ENCODE assay signal across 8 worm cellular contexts in the genomic region with DNA sequence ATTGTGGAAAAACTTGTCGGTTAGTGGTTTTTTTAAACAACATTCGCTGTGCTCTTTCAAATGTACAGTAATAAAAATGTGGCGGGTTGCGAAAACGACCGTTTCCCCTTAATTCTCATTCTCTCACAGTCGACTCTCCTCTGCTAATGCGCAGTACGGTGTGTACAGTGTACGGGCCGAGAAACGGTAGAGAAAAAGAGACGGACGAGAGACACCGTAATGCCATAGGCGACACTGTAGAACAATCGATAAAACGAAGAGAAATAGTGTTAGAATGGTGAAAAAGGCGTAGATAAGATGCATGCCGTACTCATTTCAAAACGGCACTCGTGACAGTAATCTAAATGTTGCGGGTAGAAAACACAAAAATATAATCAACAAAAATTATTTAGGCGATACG.
TF ChIP-seq lines count a peak whose summit lies in the region.

No protein-coding gene starts in this region.

TF ChIP-seq in whole organism, L1 larva, 84 proteins besides CTCF, POLR2A, EP300 and RAD21 (continues in another document):
- TF ChIP-seq nhr-90 (tag; optimal IDR thresholded peaks at IDR 0.05; lab: Kevin White, UChicago; ENCODE audit: poor library complexity), result peak; percentile 44
- TF ChIP-seq nhr-20 (tag; optimal IDR thresholded peaks at IDR 0.05; lab: Kevin White, UChicago), result peak; percentile 50
- TF ChIP-seq mdl-1 (tag; optimal IDR thresholded peaks at IDR 0.05; lab: Kevin White, UChicago), result peak in 1 of 2 experiments; percentile 8
- peak; percentile 6 for TF ChIP-seq snpc-4 (tag; optimal IDR thresholded peaks at IDR 0.05; lab: Kevin White, UChicago)
- TF ChIP-seq blmp-1 (tag; optimal IDR thresholded peaks at IDR 0.05; lab: Kevin White, UChicago), result peak; percentile 24
- peak; percentile 31 for TF ChIP-seq lin-14 (GFP tag; optimal IDR thresholded peaks at IDR 0.05; lab: Kevin White, UChicago)
- TF ChIP-seq hlh-17 (GFP tag; optimal IDR thresholded peaks at IDR 0.05; lab: Kevin White, UChicago; ENCODE audit: borderline replicate concordance), result no peak
- TF ChIP-seq ztf-4 (tag; optimal IDR thresholded peaks at IDR 0.05; lab: Kevin White, UChicago), result no peak
- TF ChIP-seq grh-1 (GFP tag; IDR thresholded peaks at IDR 0.05; lab: Robert Waterston, UW), result no peak
- no peak for TF ChIP-seq ces-1 (GFP tag; optimal IDR thresholded peaks at IDR 0.05; lab: Kevin White, UChicago)

TF ChIP-seq in whole organism, L2 larva, 48 proteins besides CTCF, POLR2A, EP300 and RAD21 (continues in another document):
- TF ChIP-seq unc-39 (tag; optimal IDR thresholded peaks at IDR 0.05; lab: Kevin White, UChicago) (no peak), nhr-129 (tag; optimal IDR thresholded peaks at IDR 0.05; lab: Kevin White, UChicago) (peak; percentile 54), mbf-1 (tag; optimal IDR thresholded peaks at IDR 0.05; lab: Kevin White, UChicago) (no peak), C34F6.9 (tag; optimal IDR thresholded peaks at IDR 0.05; lab: Kevin White, UChicago) (peak; percentile 11), nhr-6 (tag; optimal IDR thresholded peaks at IDR 0.05; lab: Kevin White, UChicago) (no peak), egl-27 (tag; optimal IDR thresholded peaks at IDR 0.05; lab: Kevin White, UChicago) (no peak), lin-39 (tag; optimal IDR thresholded peaks at IDR 0.05; lab: Kevin White, UChicago) (no peak), ceh-16 (tag; optimal IDR thresholded peaks at IDR 0.05; lab: Kevin White, UChicago) (no peak), ztf-4 (tag; optimal IDR thresholded peaks at IDR 0.05; lab: Kevin White, UChicago) (no peak), ama-1 (optimal IDR thresholded peaks at IDR 0.05; lab: Kevin White, UChicago) (no peak), snpc-4 (tag; optimal IDR thresholded peaks at IDR 0.05; lab: Kevin White, UChicago) (no peak), sma-3 (GFP tag; optimal IDR thresholded peaks at IDR 0.05; lab: Kevin White, UChicago) (no peak)

TF ChIP-seq in whole organism, L3 larva, 47 proteins besides CTCF, POLR2A, EP300 and RAD21 (continues in another document):
- no peak for TF ChIP-seq tbx-2 (tag; optimal IDR thresholded peaks at IDR 0.05; lab: Kevin White, UChicago)
- TF ChIP-seq ceh-82 (tag; optimal IDR thresholded peaks at IDR 0.05; lab: Kevin White, UChicago), result no peak
- no peak for TF ChIP-seq egl-5 (tag; optimal IDR thresholded peaks at IDR 0.05; lab: Kevin White, UChicago)
- TF ChIP-seq skn-1 (tag; optimal IDR thresholded peaks at IDR 0.05; lab: Kevin White, UChicago), result no peak
- no peak for TF ChIP-seq unc-39 (tag; optimal IDR thresholded peaks at IDR 0.05; lab: Kevin White, UChicago)
- no peak for TF ChIP-seq ama-1 (optimal IDR thresholded peaks at IDR 0.05; lab: Kevin White, UChicago)
- TF ChIP-seq egl-27 (tag; optimal IDR thresholded peaks at IDR 0.05; lab: Kevin White, UChicago), result no peak
- no peak for TF ChIP-seq lin-15B (tag; optimal IDR thresholded peaks at IDR 0.05; lab: Kevin White, UChicago)
- peak; percentile 73 for TF ChIP-seq pqm-1 (tag; optimal IDR thresholded peaks at IDR 0.05; lab: Kevin White, UChicago)
- no peak for TF ChIP-seq fkh-10 (GFP tag; optimal IDR thresholded peaks at IDR 0.05; lab: Kevin White, UChicago)
- peak; percentile 50 for TF ChIP-seq nhr-23 (tag; optimal IDR thresholded peaks at IDR 0.05; lab: Kevin White, UChicago)
- TF ChIP-seq zag-1 (tag; optimal IDR thresholded peaks at IDR 0.05; lab: Kevin White, UChicago), result no peak

TF ChIP-seq in whole organism, L4 larva, 104 proteins besides CTCF, POLR2A, EP300 and RAD21 (continues in another document):
- TF ChIP-seq aha-1 (tag; lab: Kevin White, UChicago), result peak; percentile 91
- TF ChIP-seq lim-7 (GFP tag; IDR thresholded peaks at IDR 0.05; lab: Robert Waterston, UW), result no peak
- TF ChIP-seq zfp-3 (GFP tag; conservative IDR thresholded peaks at IDR 0.05; lab: Robert Waterston, UW), result no peak
- peak; percentile 68 for TF ChIP-seq hlh-11 (tag; optimal IDR thresholded peaks at IDR 0.05; lab: Kevin White, UChicago)
- TF ChIP-seq mxl-3 (GFP tag; optimal IDR thresholded peaks at IDR 0.05; lab: Kevin White, UChicago), result peak; percentile 39
- no peak for TF ChIP-seq daf-16 (GFP tag; optimal IDR thresholded peaks at IDR 0.05; lab: Kevin White, UChicago)
- TF ChIP-seq daf-16 (tag; optimal IDR thresholded peaks at IDR 0.05; lab: Kevin White, UChicago), result peak; percentile 94
- TF ChIP-seq ceh-32 (tag; optimal IDR thresholded peaks at IDR 0.05; lab: Kevin White, UChicago; ENCODE audit: poor library complexity), result no peak
- peak; percentile 39 for TF ChIP-seq mes-2 (tag; optimal IDR thresholded peaks at IDR 0.05; lab: Kevin White, UChicago; ENCODE audit: poor library complexity, severe bottlenecking)
- TF ChIP-seq ceh-62 (tag; optimal IDR thresholded peaks at IDR 0.05; lab: Kevin White, UChicago), result no peak

TF ChIP-seq in whole organism, late embryonic, 69 proteins besides CTCF, POLR2A, EP300 and RAD21:
- TF ChIP-seq zip-5 (tag; optimal IDR thresholded peaks at IDR 0.05; lab: Kevin White, UChicago) (no peak), hlh-30 (tag; optimal IDR thresholded peaks at IDR 0.05; lab: Kevin White, UChicago; ENCODE audit: insufficient read depth) (peak; percentile 54), ztf-16 (tag; optimal IDR thresholded peaks at IDR 0.05; lab: Kevin White, UChicago) (no peak), lim-6 (tag; optimal IDR thresholded peaks at IDR 0.05; lab: Kevin White, UChicago) (no peak), pros-1 (tag; optimal IDR thresholded peaks at IDR 0.05; lab: Kevin White, UChicago) (no peak), ceh-19 (GFP tag; optimal IDR thresholded peaks at IDR 0.05; lab: Kevin White, UChicago) (no peak), ceh-9 (tag; optimal IDR thresholded peaks at IDR 0.05; lab: Kevin White, UChicago) (no peak), dve-1 (tag; optimal IDR thresholded peaks at IDR 0.05; lab: Kevin White, UChicago) (no peak), elt-2 (tag; optimal IDR thresholded peaks at IDR 0.05; lab: Kevin White, UChicago) (peak; percentile 54), ceh-14 (tag; optimal IDR thresholded peaks at IDR 0.05; lab: Kevin White, UChicago) (no peak), nfya-1 (tag; optimal IDR thresholded peaks at IDR 0.05; lab: Kevin White, UChicago) (peak; percentile 51), pqm-1 (tag; optimal IDR thresholded peaks at IDR 0.05; lab: Kevin White, UChicago) (no peak)

TF ChIP-seq in whole organism, midembryonic, 9 proteins besides CTCF, POLR2A, EP300 and RAD21:
- TF ChIP-seq T22C8.4 (GFP tag; IDR thresholded peaks at IDR 0.05; lab: Robert Waterston, UW) (peak; percentile 68; the same call in 1 of the 2 replicates), klf-2 (GFP tag; conservative IDR thresholded peaks at IDR 0.05; lab: Robert Waterston, UW) (no peak), ref-1 (GFP tag; conservative IDR thresholded peaks at IDR 0.05; lab: Robert Waterston, UW) (no peak)

TF ChIP-seq in whole organism, mixed stage, embryonic, 35 proteins besides CTCF, POLR2A, EP300 and RAD21:
- TF ChIP-seq ham-2 (GFP tag; optimal IDR thresholded peaks at IDR 0.05; lab: Kevin White, UChicago) (no peak), ceh-39 (tag; optimal IDR thresholded peaks at IDR 0.05; lab: Kevin White, UChicago) (peak; percentile 56), pha-4 (tag; optimal IDR thresholded peaks at IDR 0.05; lab: Kevin White, UChicago) (peak; percentile 25), unc-62 (GFP tag; optimal IDR thresholded peaks at IDR 0.05; lab: Kevin White, UChicago) (no peak), blmp-1 (tag; optimal IDR thresholded peaks at IDR 0.05; lab: Kevin White, UChicago) (no peak), mab-5 (tag; optimal IDR thresholded peaks at IDR 0.05; lab: Kevin White, UChicago) (no peak), lsy-2 (tag; optimal IDR thresholded peaks at IDR 0.05; lab: Kevin White, UChicago) (peak; percentile 92), nhr-2 (tag; optimal IDR thresholded peaks at IDR 0.05; lab: Kevin White, UChicago) (peak; percentile 1)
TF ChIP-seq in whole organism, mixed stage, embryonic: peak in this region for 4.

TF ChIP-seq in whole organism, young adult, 124 proteins besides CTCF, POLR2A, EP300 and RAD21 (continues in another document):
- TF ChIP-seq lin-26 (GFP tag; IDR thresholded peaks at IDR 0.05; lab: Robert Waterston, UW), result no peak
- peak; percentile 15 for TF ChIP-seq lin-40 (tag; optimal IDR thresholded peaks at IDR 0.05; lab: Kevin White, UChicago)
- TF ChIP-seq lsl-1 (GFP tag; optimal IDR thresholded peaks at IDR 0.05; lab: Kevin White, UChicago), result no peak
- no peak for TF ChIP-seq Y53G8AR.9 (GFP tag; conservative IDR thresholded peaks at IDR 0.05; lab: Robert Waterston, UW)
- TF ChIP-seq hmg-1.2 (GFP tag; IDR thresholded peaks at IDR 0.05; lab: Robert Waterston, UW), result peak; percentile 46; the same call in 1 of the 2 replicates
- no peak for TF ChIP-seq ZK185.1 (tag; optimal IDR thresholded peaks at IDR 0.05; lab: Kevin White, UChicago; ENCODE audit: poor library complexity, severe bottlenecking)
- no peak for TF ChIP-seq F33H1.4 (GFP tag; IDR thresholded peaks at IDR 0.05; lab: Robert Waterston, UW)
- no peak for TF ChIP-seq snpc-3.4 (tag; optimal IDR thresholded peaks at IDR 0.05; lab: Kevin White, UChicago)
- TF ChIP-seq F57A8.1 (GFP tag; optimal IDR thresholded peaks at IDR 0.05; lab: Kevin White, UChicago), result no peak
- no peak for TF ChIP-seq cebp-1 (GFP tag; IDR thresholded peaks at IDR 0.05; lab: Robert Waterston, UW)
- TF ChIP-seq cebp-1 (tag; optimal IDR thresholded peaks at IDR 0.05; lab: Kevin White, UChicago), result no peak
- TF ChIP-seq ztf-26 (tag; optimal IDR thresholded peaks at IDR 0.05; lab: Kevin White, UChicago), result peak; percentile 1
- no peak for TF ChIP-seq B0035.1 (tag; optimal IDR thresholded peaks at IDR 0.05; lab: Kevin White, UChicago)
- no peak for TF ChIP-seq F22D6.2 (tag; optimal IDR thresholded peaks at IDR 0.05; lab: Kevin White, UChicago)
- no peak for TF ChIP-seq Y79H2A.3 (GFP tag; conservative IDR thresholded peaks at IDR 0.05; lab: Robert Waterston, UW)
- no peak for TF ChIP-seq dox-1 (GFP tag; IDR thresholded peaks at IDR 0.05; lab: Robert Waterston, UW)
- no peak for TF ChIP-seq madf-10 (tag; optimal IDR thresholded peaks at IDR 0.05; lab: Kevin White, UChicago)
- no peak for TF ChIP-seq hrde-1 (tag; optimal IDR thresholded peaks at IDR 0.05; lab: Kevin White, UChicago; ENCODE audit: borderline replicate concordance)
- TF ChIP-seq nhr-80 (tag; optimal IDR thresholded peaks at IDR 0.05; lab: Kevin White, UChicago), result peak; percentile 64
- no peak for TF ChIP-seq ets-4 (GFP tag; optimal IDR thresholded peaks at IDR 0.05; lab: Kevin White, UChicago)
- no peak for TF ChIP-seq snpc-1.1 (tag; optimal IDR thresholded peaks at IDR 0.05; lab: Kevin White, UChicago; ENCODE audit: insufficient read depth)
- TF ChIP-seq somi-1 (GFP tag; optimal IDR thresholded peaks at IDR 0.05; lab: Kevin White, UChicago), result no peak
- peak; percentile 42 for TF ChIP-seq attf-5 (GFP tag; optimal IDR thresholded peaks at IDR 0.05; lab: Kevin White, UChicago)
- TF ChIP-seq hmg-20 (GFP tag; IDR thresholded peaks at IDR 0.05; lab: Robert Waterston, UW), result no peak
- no peak for TF ChIP-seq F10E7.11 (tag; optimal IDR thresholded peaks at IDR 0.05; lab: Kevin White, UChicago)
- TF ChIP-seq B0336.3 (GFP tag; IDR thresholded peaks at IDR 0.05; lab: Robert Waterston, UW), result peak; percentile 24; the same call in 1 of the 2 replicates
- TF ChIP-seq xnd-1 (tag; optimal IDR thresholded peaks at IDR 0.05; lab: Kevin White, UChicago), result no peak
